Worm (Caenorhabditis elegans): ENCODE measurements around the gene M01D1.12.

M01D1.12 gene

DNA sequence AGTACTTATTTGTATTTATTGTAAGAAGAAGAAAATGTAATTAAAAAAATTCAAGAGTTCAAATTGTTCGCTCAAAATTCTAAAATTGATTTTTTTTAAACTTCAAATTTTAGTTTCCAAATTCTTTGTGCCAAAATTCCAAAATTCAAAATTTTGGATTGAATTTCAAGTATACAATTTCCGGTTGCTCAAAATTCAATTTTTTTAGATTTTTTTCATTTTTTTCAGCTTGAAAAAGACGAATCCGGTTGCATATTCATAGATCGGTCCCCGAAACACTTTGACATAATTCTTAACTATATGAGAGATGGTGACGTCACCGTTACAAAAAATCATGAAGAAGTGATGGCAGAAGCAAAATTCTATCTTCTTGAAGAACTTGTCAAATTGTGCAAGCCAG is 45.3 kb downstream of the M01D1.12 start, which contains the start of gene K02E7.4:
TSS of gene K02E7.4 (plus strand) at position 301 of the 400 bp plus-strand sequence.
- TF ChIP-seq ttx-3 (tag; optimal IDR thresholded peaks at IDR 0.05): no peak
- TF ChIP-seq ceh-48 (tag; optimal IDR thresholded peaks at IDR 0.05): no peak
- TF ChIP-seq ama-1 (optimal IDR thresholded peaks at IDR 0.05): no peak
- no peak for TF ChIP-seq odd-2 (tag; optimal IDR thresholded peaks at IDR 0.05)
- no peak for TF ChIP-seq lin-11 (tag; optimal IDR thresholded peaks at IDR 0.05)
- TF ChIP-seq unc-3 (GFP tag; conservative IDR thresholded peaks at IDR 0.05): no peak
- TF ChIP-seq unc-3 (tag; optimal IDR thresholded peaks at IDR 0.05): no peak
- TF ChIP-seq ceh-18 (tag; optimal IDR thresholded peaks at IDR 0.05): no peak
- TF ChIP-seq ceh-19 (GFP tag; optimal IDR thresholded peaks at IDR 0.05): no peak
- no peak for TF ChIP-seq ref-2 (tag; optimal IDR thresholded peaks at IDR 0.05)
- no peak for TF ChIP-seq eyg-1 (tag; optimal IDR thresholded peaks at IDR 0.05)
- TF ChIP-seq lim-6 (tag; optimal IDR thresholded peaks at IDR 0.05): no peak
- TF ChIP-seq che-1 (tag; optimal IDR thresholded peaks at IDR 0.05): no peak
- TF ChIP-seq pros-1 (tag; optimal IDR thresholded peaks at IDR 0.05): no peak
- TF ChIP-seq K09A11.1 (tag; optimal IDR thresholded peaks at IDR 0.05; ENCODE audit: insufficient read depth): no peak
- TF ChIP-seq ets-4 (tag; optimal IDR thresholded peaks at IDR 0.05): no peak
- no peak for TF ChIP-seq syd-9 (tag; optimal IDR thresholded peaks at IDR 0.05)
- TF ChIP-seq nhr-11 (tag; optimal IDR thresholded peaks at IDR 0.05): no peak
- no peak for TF ChIP-seq pha-4 (tag; optimal IDR thresholded peaks at IDR 0.05)
- no peak for TF ChIP-seq sox-2 (GFP tag; IDR thresholded peaks at IDR 0.05)
- TF ChIP-seq dmd-4 (tag; optimal IDR thresholded peaks at IDR 0.05; ENCODE audit: borderline replicate concordance): no peak

DNA sequence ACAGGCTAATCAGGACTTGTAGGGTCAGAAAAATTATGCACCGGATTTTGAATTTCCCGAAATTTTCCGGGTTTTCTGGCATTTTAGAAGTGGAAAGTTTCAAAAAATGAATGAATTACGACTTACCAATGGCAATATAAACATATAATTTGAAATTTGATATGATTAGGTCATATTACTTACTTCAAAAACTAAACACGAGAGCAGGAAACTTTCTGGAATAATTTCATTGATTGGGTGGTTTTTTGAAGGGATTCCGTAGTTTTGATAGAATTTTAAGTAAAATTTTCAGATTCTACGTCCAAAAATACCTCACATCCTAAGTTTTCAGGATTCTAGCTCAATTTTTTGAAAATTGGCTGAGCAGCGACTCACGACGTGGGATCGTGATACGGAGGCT is 48.7 kb downstream of the M01D1.12 start, which contains the start of gene K02E7.11:
TSS of gene K02E7.11 (minus strand) at position 101 of the 400 bp plus-strand sequence.
- TF ChIP-seq zip-5 (tag; optimal IDR thresholded peaks at IDR 0.05) (no peak), ceh-19 (GFP tag; optimal IDR thresholded peaks at IDR 0.05) (no peak), eyg-1 (tag; optimal IDR thresholded peaks at IDR 0.05) (no peak), T23F11.4 (GFP tag; optimal IDR thresholded peaks at IDR 0.05) (no peak), tbx-2 (tag; optimal IDR thresholded peaks at IDR 0.05) (no peak), che-1 (tag; optimal IDR thresholded peaks at IDR 0.05) (no peak), sdc-2 (tag; optimal IDR thresholded peaks at IDR 0.05) (no peak), K02D7.2 (tag; optimal IDR thresholded peaks at IDR 0.05) (no peak), dmd-4 (tag; optimal IDR thresholded peaks at IDR 0.05; ENCODE audit: borderline replicate concordance) (no peak), dve-1 (tag; optimal IDR thresholded peaks at IDR 0.05) (no peak)
